Worm (Caenorhabditis elegans) whole organism, L1 larva: ENCODE measurements around the gene T10H9.8.

ENCODE experiments used
- aha-1 ChIP-seq: fragments of 150-350 bp; optimal IDR thresholded peaks from 2 replicates; lab custom pipeline; 2014; ENCODE audit warnings: missing biosample characterization, missing genetic modification characterization
- blmp-1 ChIP-seq: fragments of 150-350 bp; optimal IDR thresholded peaks from 2 replicates; lab custom pipeline; 2014; ENCODE audit warnings: missing biosample characterization, missing genetic modification characterization
- ceh-82 ChIP-seq, 3 experiments: fragments of 150-350 bp in 1 of 3; sonication (generic microtip) in 2 of 3; optimal IDR thresholded peaks; 2 replicates each; lab custom pipeline; 2014 to 2017; ENCODE audit warnings: missing biosample characterization in 3 of 3, missing genetic modification characterization in 3 of 3
- irx-1 ChIP-seq: sonication (generic microtip); optimal IDR thresholded peaks from 2 replicates; lab custom pipeline; 2016; ENCODE audit warnings: missing genetic modification characterization, missing compliant biosample characterization
- jun-1 ChIP-seq: fragments of 150-350 bp; optimal IDR thresholded peaks from 2 replicates; lab custom pipeline; 2014; ENCODE audit warnings: missing biosample characterization, missing genetic modification reagents, missing genetic modification characterization
- lin-15B ChIP-seq: fragments of 150-350 bp; sonication (generic microtip); optimal IDR thresholded peaks from 3 replicates; lab custom pipeline; 2014; ENCODE audit warnings: missing biosample characterization, missing genetic modification characterization
- nhr-28 ChIP-seq: fragments of 150-350 bp; optimal IDR thresholded peaks from 2 replicates; lab custom pipeline; 2014; ENCODE audit warnings: missing biosample characterization, missing genetic modification characterization
- nhr-76 ChIP-seq: sonication (generic microtip); optimal IDR thresholded peaks from 2 replicates; lab custom pipeline; 2017; ENCODE audit warnings: missing biosample characterization, missing genetic modification characterization
- unc-130 ChIP-seq: fragments of 150-350 bp; optimal IDR thresholded peaks from 2 replicates; lab custom pipeline; 2017; ENCODE audit warnings: missing biosample characterization, missing genetic modification characterization, inconsistent platforms
- unc-86 ChIP-seq: sonication (generic microtip); optimal IDR thresholded peaks from 2 replicates; lab custom pipeline; 2016; ENCODE audit warnings: missing genetic modification characterization, missing compliant biosample characterization

DNA sequence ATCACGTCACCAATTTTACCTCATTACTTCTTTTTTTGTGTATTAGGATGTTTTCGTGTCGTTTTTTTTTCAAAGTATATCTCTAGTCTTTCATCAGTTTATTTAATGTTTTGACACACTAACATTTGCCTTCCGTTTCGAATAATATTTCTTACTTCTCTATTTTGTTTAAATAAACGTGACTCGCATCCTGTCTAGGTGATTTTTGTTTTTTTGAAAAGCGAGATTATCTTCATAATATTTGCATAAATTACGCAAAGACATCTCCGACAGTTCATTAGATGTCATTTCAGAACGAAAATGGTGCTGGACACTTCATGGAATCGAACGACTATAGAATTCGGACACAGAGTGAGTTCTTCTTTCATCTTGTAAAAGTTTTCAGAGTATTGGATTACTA is 2.8 kb upstream of the T10H9.8 start, which contains the start of gene T10H9.1:
- TF ChIP-seq nhr-28 (tag; lab: Kevin White, UChicago) (no peak), lin-15B (no peak), jun-1 (no peak), ceh-82 (tag; optimal IDR thresholded peaks at IDR 0.05; lab: Kevin White, UChicago) (no peak), irx-1 (no peak), nhr-76 (no peak), aha-1 (tag; lab: Kevin White, UChicago) (no peak), blmp-1 (no peak), unc-86 (tag; lab: Kevin White, UChicago) (no peak), unc-130 (tag; lab: Kevin White, UChicago) (no peak)
